Worm (Caenorhabditis elegans) whole organism, young adult: Measurements from ENCODE around the gene cbp-2.

ENCODE experiments used
- F33H1.4 ChIP-seq: fragments of 200-800 bp; sonication (Bioruptor generic); IDR thresholded peaks from 2 replicates; pipeline ENCODE4 v1.3.6; 2022; ENCODE audit warnings: missing genetic modification reagents, missing genetic modification characterization, missing compliant biosample characterization
- F52B5.7 ChIP-seq: sonication (generic microtip); optimal IDR thresholded peaks from 2 replicates; lab custom pipeline; 2016; ENCODE audit warnings: mild to moderate bottlenecking, missing genetic modification characterization, missing compliant biosample characterization
- F57C9.4 ChIP-seq: sonication (generic microtip); optimal IDR thresholded peaks from 2 replicates; lab custom pipeline; 2017; ENCODE audit warnings: mild to moderate bottlenecking, missing genetic modification characterization, missing compliant biosample characterization
- ZK185.1 ChIP-seq: sonication (generic microtip); optimal IDR thresholded peaks from 2 replicates; lab custom pipeline; 2016; ENCODE audit warnings: mild to moderate bottlenecking, missing genetic modification characterization, missing compliant biosample characterization; ENCODE audit not compliant: poor library complexity, severe bottlenecking
- ama-1 ChIP-seq, 3 experiments: fragments of 150-350 bp in 1 of 3; sonication (generic microtip) in 2 of 3; optimal IDR thresholded peaks; 2 replicates each; lab custom pipeline; 2014 to 2018; ENCODE audit warnings: missing biosample characterization in 2 of 3, missing genetic modification characterization in 2 of 3, missing genetic modification reagents in 2 of 3
- attf-3 ChIP-seq: fragments of 200-800 bp; sonication (Bioruptor generic); conservative IDR thresholded peaks from 2 replicates; pipeline ENCODE4 v1.3.6; 2022; ENCODE audit warnings: missing genetic modification reagents, missing genetic modification characterization, missing compliant biosample characterization
- ceh-40 ChIP-seq: fragments of 200-800 bp; sonication (Bioruptor generic); IDR thresholded peaks from 2 replicates; pipeline ENCODE4 v1.3.6; 2022; ENCODE audit warnings: missing genetic modification characterization, missing compliant biosample characterization
- dpl-1 ChIP-seq: fragments of 150-350 bp; optimal IDR thresholded peaks from 2 replicates; lab custom pipeline; 2014; ENCODE audit warnings: missing biosample characterization, missing genetic modification reagents, missing genetic modification characterization
- lin-26 ChIP-seq: fragments of 200-800 bp; sonication (Bioruptor generic); IDR thresholded peaks from 2 replicates; pipeline ENCODE4 v1.3.6; 2022; ENCODE audit warnings: missing genetic modification reagents, missing genetic modification characterization, missing compliant biosample characterization
- madf-8 ChIP-seq: fragments of 200-800 bp; sonication (Bioruptor generic); conservative IDR thresholded peaks from 2 replicates; pipeline ENCODE4 v1.3.6; 2022; ENCODE audit warnings: missing genetic modification reagents, missing genetic modification characterization, missing compliant biosample characterization
- nfya-2 ChIP-seq: fragments of 200-800 bp; sonication (Bioruptor generic); IDR thresholded peaks from 2 replicates; pipeline ENCODE4 v1.3.6; 2022; ENCODE audit warnings: missing genetic modification reagents, missing genetic modification characterization, missing compliant biosample characterization
- snpc-1.3 ChIP-seq: sonication (generic microtip); optimal IDR thresholded peaks from 2 replicates; lab custom pipeline; 2017; ENCODE audit warnings: missing genetic modification characterization, mild to moderate bottlenecking, missing compliant biosample characterization, antibody characterized with exemption, moderate library complexity, missing genotype, missing genetic modification reagents; ENCODE audit not compliant: insufficient read depth
- ztf-22 ChIP-seq: fragments of 200-800 bp; sonication (Bioruptor generic); optimal IDR thresholded peaks from 2 replicates; lab custom pipeline; 2018; ENCODE audit warnings: mild to moderate bottlenecking, missing genetic modification characterization, moderate library complexity, missing compliant biosample characterization

ce11 chrIII:9886323-9886722 is 36.7 kb upstream of the cbp-2 start:
- no peak for TF ChIP-seq ztf-22 (GFP tag; lab: Kevin White, UChicago)
- no peak for TF ChIP-seq attf-3 (GFP tag; lab: Robert Waterston, UW)
- no peak for TF ChIP-seq F57C9.4
- no peak for TF ChIP-seq ZK185.1
- no peak for TF ChIP-seq madf-8 (GFP tag; lab: Robert Waterston, UW)
- TF ChIP-seq dpl-1 (GFP tag; lab: Kevin White, UChicago), result no peak
- no peak for TF ChIP-seq ama-1 (optimal IDR thresholded peaks at IDR 0.05; lab: Kevin White, UChicago)
- TF ChIP-seq ama-1 (GFP tag; optimal IDR thresholded peaks at IDR 0.05; lab: Kevin White, UChicago), result no peak
- no peak for TF ChIP-seq lin-26 (GFP tag; lab: Robert Waterston, UW)
- TF ChIP-seq ceh-40, result no peak
- TF ChIP-seq F33H1.4, result no peak
- TF ChIP-seq nfya-2, result no peak
- TF ChIP-seq F52B5.7 (tag; lab: Kevin White, UChicago), result no peak
- no peak for TF ChIP-seq snpc-1.3 (tag; lab: Kevin White, UChicago)
